Worm (Caenorhabditis elegans) whole organism, midembryonic: ENCODE data around the gene pes-10.

ENCODE experiments used
- T22C8.4 ChIP-seq: fragments of 200-800 bp; sonication (Bioruptor generic); IDR thresholded peaks from 2 replicates; pipeline ENCODE4 v1.3.6; 2022; ENCODE audit warnings: missing genetic modification characterization, missing compliant biosample characterization
- cog-1 ChIP-seq: sonication (generic microtip); optimal IDR thresholded peaks from 2 replicates; lab custom pipeline; 2016; ENCODE audit warnings: missing genetic modification characterization, missing compliant biosample characterization
- flt-1 ChIP-seq: fragments of 200-800 bp; sonication (Bioruptor generic); IDR thresholded peaks from 2 replicates; pipeline ENCODE4 v1.3.6; 2022; ENCODE audit warnings: missing genetic modification characterization, missing compliant biosample characterization
- klf-2 ChIP-seq: fragments of 200-800 bp; sonication (Bioruptor generic); conservative IDR thresholded peaks from 2 replicates; pipeline ENCODE4 v1.3.6; 2022; ENCODE audit warnings: missing genetic modification reagents, missing genetic modification characterization, missing compliant biosample characterization
- med-1 ChIP-seq: sonication (generic microtip); optimal IDR thresholded peaks from 2 replicates; lab custom pipeline; 2017; ENCODE audit warnings: missing genetic modification characterization, mild to moderate bottlenecking, missing compliant biosample characterization, antibody characterized with exemption, missing genetic modification reagents; ENCODE audit not compliant: insufficient read depth
- ref-1 ChIP-seq: fragments of 200-800 bp; sonication (Bioruptor generic); conservative IDR thresholded peaks from 2 replicates; pipeline ENCODE4 v1.3.6; 2022; ENCODE audit warnings: missing genetic modification reagents, missing genetic modification characterization, missing compliant biosample characterization
- tab-1 ChIP-seq: fragments of 200-800 bp; sonication (Bioruptor generic); IDR thresholded peaks from 2 replicates; pipeline ENCODE4 v1.3.6; 2022; ENCODE audit warnings: missing genetic modification characterization, missing compliant biosample characterization
- ztf-23 ChIP-seq: fragments of 200-800 bp; sonication (Bioruptor generic); IDR thresholded peaks from 2 replicates; pipeline ENCODE4 v1.3.6; 2022; ENCODE audit warnings: missing genetic modification reagents, missing genetic modification characterization, missing compliant biosample characterization
- ztf-29 ChIP-seq: fragments of 200-800 bp; sonication (Bioruptor generic); IDR thresholded peaks from 2 replicates; pipeline ENCODE4 v1.3.6; 2022; ENCODE audit warnings: missing genetic modification reagents, missing genetic modification characterization, missing compliant biosample characterization

The pes-10 gene

ce11 chrII:12805765-12806384, 41.8 kb downstream of the pes-10 start:
- TF ChIP-seq med-1 (GFP tag; lab: Kevin White, UChicago) (no peak), T22C8.4 (GFP tag; lab: Robert Waterston, UW) (no peak), tab-1 (GFP tag; lab: Robert Waterston, UW) (no peak), flt-1 (GFP tag; lab: Robert Waterston, UW) (no peak), ztf-23 (GFP tag; lab: Robert Waterston, UW) (no peak), cog-1 (tag; lab: Kevin White, UChicago) (no peak), ref-1 (GFP tag; lab: Robert Waterston, UW) (no peak), klf-2 (GFP tag; lab: Robert Waterston, UW) (no peak)

- TF ChIP-seq med-1 (GFP tag; lab: Kevin White, UChicago) = no peak
- no peak for TF ChIP-seq cog-1 (tag; lab: Kevin White, UChicago)
- peak; percentile 47; the same call in 1 of the 2 replicates for TF ChIP-seq T22C8.4 (GFP tag; lab: Robert Waterston, UW)
- TF ChIP-seq tab-1 (GFP tag; lab: Robert Waterston, UW) = no peak
- TF ChIP-seq ref-1 (GFP tag; lab: Robert Waterston, UW) = no peak
- TF ChIP-seq ztf-23 (GFP tag; lab: Robert Waterston, UW) = no peak
- TF ChIP-seq flt-1 (GFP tag; lab: Robert Waterston, UW) = no peak
- no peak for TF ChIP-seq ztf-29
- TF ChIP-seq klf-2 (GFP tag; lab: Robert Waterston, UW) = no peak
Observed at ce11 chrII:12805161-12805560, 42.5 kb downstream of the pes-10 start, which contains the start of the genes Y46G5A.18 and Y46G5A.47. TSS of gene Y46G5A.18 (minus strand) at chrII:12805261. TSS of gene Y46G5A.47 (minus strand) at chrII:12805306.

DNA sequence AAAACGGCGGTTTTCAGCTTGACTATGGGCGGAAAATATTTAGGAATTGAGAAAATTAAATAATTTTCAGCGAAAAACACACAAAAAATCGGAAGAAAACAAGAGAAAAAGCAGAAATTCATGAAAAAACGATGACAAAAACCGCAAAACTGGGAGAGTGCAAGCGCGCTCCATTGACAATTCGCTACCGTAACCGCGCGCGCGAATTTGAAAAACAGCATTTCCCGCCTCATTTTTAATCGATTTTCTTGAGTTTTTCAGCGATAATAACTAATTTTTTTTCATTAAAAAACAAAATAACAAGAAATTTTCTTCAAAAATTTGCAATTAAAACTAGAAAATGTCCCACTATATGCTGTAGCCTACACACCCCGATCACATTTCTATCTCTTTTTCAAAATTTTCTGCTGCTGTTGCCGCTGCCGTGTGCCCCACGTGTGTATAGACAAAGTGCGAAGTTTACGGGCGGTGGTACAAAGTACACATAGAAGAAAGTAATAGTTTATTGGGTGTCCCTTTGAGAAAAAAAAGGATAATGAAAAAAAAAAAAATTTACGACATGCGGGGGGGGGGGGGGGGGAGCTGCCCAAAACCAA, 47.6 kb downstream of the pes-10 start:
- no peak for TF ChIP-seq med-1 (GFP tag; lab: Kevin White, UChicago)
- TF ChIP-seq klf-2 (GFP tag; lab: Robert Waterston, UW) = no peak
- no peak for TF ChIP-seq tab-1 (GFP tag; lab: Robert Waterston, UW)
- TF ChIP-seq flt-1 (GFP tag; lab: Robert Waterston, UW) = no peak
- TF ChIP-seq ref-1 (GFP tag; lab: Robert Waterston, UW) = no peak
- no peak for TF ChIP-seq ztf-29
- TF ChIP-seq T22C8.4 (GFP tag; lab: Robert Waterston, UW) = no peak
- no peak for TF ChIP-seq cog-1 (tag; lab: Kevin White, UChicago)
- no peak for TF ChIP-seq ztf-23 (GFP tag; lab: Robert Waterston, UW)

ce11 chrII:12799364-12799763, 48.3 kb downstream of the pes-10 start:
- TF ChIP-seq med-1 (GFP tag; lab: Kevin White, UChicago) (no peak), tab-1 (GFP tag; lab: Robert Waterston, UW) (no peak), klf-2 (GFP tag; lab: Robert Waterston, UW) (no peak), flt-1 (GFP tag; lab: Robert Waterston, UW) (peak; percentile 25; the same call in 1 of the 2 replicates), ref-1 (GFP tag; lab: Robert Waterston, UW) (no peak), ztf-23 (GFP tag; lab: Robert Waterston, UW) (0 out of 2 replicates have a peak, but pooled peaks have one; percentile 8), ztf-29 (no peak), cog-1 (tag; lab: Kevin White, UChicago) (no peak), T22C8.4 (GFP tag; lab: Robert Waterston, UW) (no peak)

ce11 chrII:12798814-12799213, 48.8 kb downstream of the pes-10 start:
- TF ChIP-seq cog-1 (tag; lab: Kevin White, UChicago) = peak; percentile 54
- no peak for TF ChIP-seq ztf-29
- TF ChIP-seq ref-1 (GFP tag; lab: Robert Waterston, UW) = no peak
- TF ChIP-seq T22C8.4 (GFP tag; lab: Robert Waterston, UW) = no peak
- no peak for TF ChIP-seq tab-1 (GFP tag; lab: Robert Waterston, UW)
- no peak for TF ChIP-seq ztf-23 (GFP tag; lab: Robert Waterston, UW)
- TF ChIP-seq flt-1 (GFP tag; lab: Robert Waterston, UW) = peak; percentile 64
- no peak for TF ChIP-seq med-1 (GFP tag; lab: Kevin White, UChicago)
- no peak for TF ChIP-seq klf-2 (GFP tag; lab: Robert Waterston, UW)

- TF ChIP-seq cog-1 (tag; lab: Kevin White, UChicago) (no peak), klf-2 (GFP tag; lab: Robert Waterston, UW) (no peak), T22C8.4 (GFP tag; lab: Robert Waterston, UW) (no peak), ztf-29 (no peak), flt-1 (GFP tag; lab: Robert Waterston, UW) (no peak), ztf-23 (GFP tag; lab: Robert Waterston, UW) (no peak), med-1 (GFP tag; lab: Kevin White, UChicago) (no peak), tab-1 (GFP tag; lab: Robert Waterston, UW) (no peak), ref-1 (GFP tag; lab: Robert Waterston, UW) (no peak)
Observed at ce11 chrII:12797211-12797794, 50.3 kb downstream of the pes-10 start.
